Worm (Caenorhabditis elegans): ENCODE data around the gene sru-16.

Gene sru-16

ce11 chrIV:13600643-13601042, 21.6 kb downstream of the sru-16 start (continued):
- TF ChIP-seq bed-2 (GFP tag; IDR thresholded peaks at IDR 0.05), result no peak
- no peak for TF ChIP-seq zim-3 (tag; optimal IDR thresholded peaks at IDR 0.05)

ce11 chrIV:13601428-13601827, 22.4 kb downstream of the sru-16 start:
- no peak for TF ChIP-seq attf-3 (GFP tag; conservative IDR thresholded peaks at IDR 0.05)
- peak; percentile 53 for TF ChIP-seq D2030.7 (GFP tag; IDR thresholded peaks at IDR 0.05)
- no peak for TF ChIP-seq hlh-12 (tag; optimal IDR thresholded peaks at IDR 0.05)
- no peak for TF ChIP-seq nhr-179 (tag; optimal IDR thresholded peaks at IDR 0.05)
- no peak for TF ChIP-seq nfya-1 (tag; optimal IDR thresholded peaks at IDR 0.05; ENCODE audit: borderline replicate concordance, insufficient read depth)
- no peak for TF ChIP-seq Y95B8A.8 (GFP tag; IDR thresholded peaks at IDR 0.05)
- TF ChIP-seq ekl-4 (GFP tag; IDR thresholded peaks at IDR 0.05), result peak; percentile 21; the same call in 1 of the 2 replicates
- no peak for TF ChIP-seq F23B12.7 (tag; optimal IDR thresholded peaks at IDR 0.05; ENCODE audit: insufficient read depth)
- peak; percentile 30 for TF ChIP-seq lin-54 (GFP tag; optimal IDR thresholded peaks at IDR 0.05)
- no peak for TF ChIP-seq pha-4 (tag; optimal IDR thresholded peaks at IDR 0.05)
- no peak for TF ChIP-seq F55B11.4 (tag; optimal IDR thresholded peaks at IDR 0.05; ENCODE audit: borderline replicate concordance, insufficient read depth)
- no peak for TF ChIP-seq B0336.3 (GFP tag; IDR thresholded peaks at IDR 0.05)
- TF ChIP-seq ztf-18 (tag; optimal IDR thresholded peaks at IDR 0.05), result no peak
- TF ChIP-seq pbrm-1 (GFP tag; IDR thresholded peaks at IDR 0.05), result peak; percentile 84
- peak; percentile 29; the same call in 1 of the 2 replicates for TF ChIP-seq dox-1 (GFP tag; IDR thresholded peaks at IDR 0.05)
- no peak for TF ChIP-seq C06A6.2 (GFP tag; conservative IDR thresholded peaks at IDR 0.05)
- no peak for TF ChIP-seq Y56A3A.18 (GFP tag; IDR thresholded peaks at IDR 0.05)
- peak; percentile 99 for TF ChIP-seq attf-6 (GFP tag; IDR thresholded peaks at IDR 0.05)
- peak; percentile 36 for TF ChIP-seq snpc-1.3 (tag; optimal IDR thresholded peaks at IDR 0.05; ENCODE audit: insufficient read depth)
- TF ChIP-seq attf-5 (GFP tag; optimal IDR thresholded peaks at IDR 0.05), result no peak
- TF ChIP-seq tbp1 (GFP tag; optimal IDR thresholded peaks at IDR 0.05), result peak; percentile 75
- peak; percentile 14; the same call in 1 of the 2 replicates for TF ChIP-seq ceh-100 (GFP tag; IDR thresholded peaks at IDR 0.05)
- TF ChIP-seq nhr-120 (GFP tag; IDR thresholded peaks at IDR 0.05), result no peak
- TF ChIP-seq lsl-1 (GFP tag; optimal IDR thresholded peaks at IDR 0.05), result peak; percentile 19
- peak; percentile 97 for TF ChIP-seq hmg-1.2 (GFP tag; IDR thresholded peaks at IDR 0.05)
- TF ChIP-seq xnd-1 (tag; optimal IDR thresholded peaks at IDR 0.05), result no peak
- TF ChIP-seq snpc-4 (GFP tag; optimal IDR thresholded peaks at IDR 0.05), result peak; percentile 87
- peak; percentile 92 to 98 (median 95) for TF ChIP-seq snpc-4 (tag; optimal IDR thresholded peaks at IDR 0.05)
- peak; percentile 86 for TF ChIP-seq F49E8.2 (tag; optimal IDR thresholded peaks at IDR 0.05; ENCODE audit: insufficient read depth)
- TF ChIP-seq sptf-2 (GFP tag; optimal IDR thresholded peaks at IDR 0.05), result no peak
- TF ChIP-seq lin-26 (GFP tag; IDR thresholded peaks at IDR 0.05), result 0 out of 2 replicates have a peak, but pooled peaks have one; percentile 39
- no peak for TF ChIP-seq ztf-26 (tag; optimal IDR thresholded peaks at IDR 0.05)
- TF ChIP-seq snpc-1.1 (tag; optimal IDR thresholded peaks at IDR 0.05; ENCODE audit: insufficient read depth), result peak; percentile 93
- TF ChIP-seq snpc-3.4 (tag; optimal IDR thresholded peaks at IDR 0.05), result peak; percentile 77
- no peak for TF ChIP-seq F10E7.11 (tag; optimal IDR thresholded peaks at IDR 0.05)
- no peak for TF ChIP-seq lir-1 (GFP tag; conservative IDR thresholded peaks at IDR 0.05)
- TF ChIP-seq gei-17 (GFP tag; optimal IDR thresholded peaks at IDR 0.05), result no peak
- TF ChIP-seq cebp-2 (GFP tag; IDR thresholded peaks at IDR 0.05), result 0 out of 2 replicates have a peak, but pooled peaks have one; percentile 51
- peak; percentile 22; the same call in 1 of the 2 replicates for TF ChIP-seq rcor-1 (GFP tag; IDR thresholded peaks at IDR 0.05)
- TF ChIP-seq hsf-1 (GFP tag; IDR thresholded peaks at IDR 0.05), result peak; percentile 46; the same call in 1 of the 2 replicates
- TF ChIP-seq bed-1 (GFP tag; IDR thresholded peaks at IDR 0.05), result no peak
- TF ChIP-seq F52B5.7 (tag; optimal IDR thresholded peaks at IDR 0.05), result no peak
- TF ChIP-seq Y53G8AR.9 (GFP tag; conservative IDR thresholded peaks at IDR 0.05), result no peak
- no peak for TF ChIP-seq dpl-1 (GFP tag; optimal IDR thresholded peaks at IDR 0.05)
